Fruit fly (Drosophila melanogaster) whole organism, prepupa: Measurements from ENCODE around the gene Tengl1.

ENCODE experiments used
- Blimp-1 ChIP-seq: fragments of 200-800 bp; sonication (Bioruptor generic); optimal IDR thresholded peaks from 3 replicates; lab custom pipeline; 2017; ENCODE audit warnings: missing biosample characterization, missing genetic modification characterization, mild to moderate bottlenecking, moderate library complexity, missing genetic modification reagents
- CG10631 ChIP-seq: fragments of 200-800 bp; sonication (Bioruptor generic); optimal IDR thresholded peaks from 2 replicates; lab custom pipeline; 2016; ENCODE audit warnings: missing biosample characterization, missing genetic modification characterization
- CG10669 ChIP-seq: fragments of 200-800 bp; sonication (Bioruptor generic); optimal IDR thresholded peaks from 3 replicates; lab custom pipeline; 2018; ENCODE audit warnings: missing biosample characterization, mild to moderate bottlenecking, missing genetic modification characterization, moderate library complexity
- CG11294 ChIP-seq: fragments of 200-800 bp; sonication (Bioruptor generic); IDR thresholded peaks from 2 replicates; pipeline ENCODE4 v1.3.6; 2022; ENCODE audit warnings: missing biosample characterization, missing genetic modification characterization
- CG11762 ChIP-seq: fragments of 200-800 bp; sonication (Bioruptor generic); optimal IDR thresholded peaks from 3 replicates; lab custom pipeline; 2016; ENCODE audit warnings: missing biosample characterization, missing genetic modification characterization; ENCODE audit not compliant: insufficient read depth
- CG15336 ChIP-seq: fragments of 200-800 bp; sonication (Bioruptor generic); IDR thresholded peaks from 2 replicates; pipeline ENCODE4 v1.3.6; 2022; ENCODE audit warnings: missing biosample characterization, missing genetic modification characterization
- CG1621 ChIP-seq: fragments of 200-800 bp; sonication (Bioruptor generic); optimal IDR thresholded peaks from 3 replicates; lab custom pipeline; 2018; ENCODE audit warnings: missing biosample characterization, mild to moderate bottlenecking, missing genetic modification characterization
- CG3032 ChIP-seq: fragments of 200-800 bp; optimal IDR thresholded peaks from 2 replicates; lab custom pipeline; 2019; ENCODE audit warnings: missing biosample characterization, mild to moderate bottlenecking, missing genetic modification characterization, moderate library complexity
- CG31627 ChIP-seq: fragments of 200-800 bp; sonication (Bioruptor generic); optimal IDR thresholded peaks from 3 replicates; lab custom pipeline; 2016; ENCODE audit warnings: missing biosample characterization, missing genetic modification characterization
- CG32006 ChIP-seq: fragments of 200-800 bp; sonication (Bioruptor generic); optimal IDR thresholded peaks from 3 replicates; lab custom pipeline; 2017; ENCODE audit warnings: missing biosample characterization, mild to moderate bottlenecking, missing genetic modification characterization
- CG34406 ChIP-seq: fragments of 200-800 bp; sonication (Bioruptor generic); optimal IDR thresholded peaks from 3 replicates; lab custom pipeline; 2016; ENCODE audit warnings: missing biosample characterization, missing genetic modification characterization
- CG4318 ChIP-seq: fragments of 200-800 bp; sonication (Bioruptor generic); optimal IDR thresholded peaks from 3 replicates; lab custom pipeline; 2017; ENCODE audit warnings: missing biosample characterization, mild to moderate bottlenecking, missing genetic modification characterization
- CG6792 ChIP-seq: fragments of 200-800 bp; sonication (Bioruptor generic); optimal IDR thresholded peaks from 3 replicates; lab custom pipeline; 2016; ENCODE audit warnings: missing biosample characterization, missing genetic modification characterization
- CG6808 ChIP-seq: fragments of 200-800 bp; sonication (Bioruptor generic); optimal IDR thresholded peaks from 3 replicates; lab custom pipeline; 2017; ENCODE audit warnings: missing biosample characterization, missing genetic modification characterization, mild to moderate bottlenecking, moderate library complexity, missing genetic modification reagents
- CG6854 ChIP-seq: fragments of 200-800 bp; sonication (Bioruptor generic); optimal IDR thresholded peaks from 2 replicates; lab custom pipeline; 2017; ENCODE audit warnings: missing biosample characterization, mild to moderate bottlenecking, missing genetic modification characterization
- CG8119 ChIP-seq: fragments of 200-800 bp; sonication (Bioruptor generic); IDR thresholded peaks from 3 replicates; pipeline ENCODE4 v1.3.6; 2022; ENCODE audit warnings: missing biosample characterization, missing genetic modification characterization
- CG8632 ChIP-seq: fragments of 200-800 bp; sonication (Bioruptor generic); optimal IDR thresholded peaks from 3 replicates; lab custom pipeline; 2016; ENCODE audit warnings: missing biosample characterization, missing genetic modification characterization
- Eip75B ChIP-seq: fragments of 200-800 bp; sonication (Bioruptor generic); optimal IDR thresholded peaks from 3 replicates; lab custom pipeline; 2016; ENCODE audit warnings: missing biosample characterization, missing genetic modification characterization
- Hr39 ChIP-seq: fragments of 200-800 bp; sonication (Bioruptor generic); optimal IDR thresholded peaks from 2 replicates; lab custom pipeline; 2016; ENCODE audit warnings: missing biosample characterization, missing genetic modification characterization
- Hr4 ChIP-seq: fragments of 200-800 bp; sonication (Bioruptor generic); optimal IDR thresholded peaks from 3 replicates; lab custom pipeline; 2016; ENCODE audit warnings: missing biosample characterization, missing genetic modification characterization
- Lpt ChIP-seq: fragments of 200-800 bp; sonication (Bioruptor generic); optimal IDR thresholded peaks from 3 replicates; lab custom pipeline; 2016; ENCODE audit warnings: missing biosample characterization, missing genetic modification characterization
- Smox ChIP-seq: fragments of 200-800 bp; sonication (Bioruptor generic); optimal IDR thresholded peaks from 3 replicates; lab custom pipeline; 2016; ENCODE audit warnings: missing biosample characterization, missing genetic modification characterization
- Sox102F ChIP-seq: fragments of 200-800 bp; sonication (Bioruptor generic); optimal IDR thresholded peaks from 2 replicates; lab custom pipeline; 2016; ENCODE audit warnings: missing biosample characterization, mild to moderate bottlenecking, missing genetic modification characterization
- Sox14 ChIP-seq: fragments of 200-800 bp; sonication (Bioruptor generic); optimal IDR thresholded peaks from 3 replicates; lab custom pipeline; 2016; ENCODE audit warnings: missing biosample characterization, missing genetic modification characterization
- Sox15 ChIP-seq: fragments of 200-800 bp; sonication (Bioruptor generic); optimal IDR thresholded peaks from 3 replicates; lab custom pipeline; 2016; ENCODE audit warnings: missing biosample characterization, missing genetic modification characterization
- achi ChIP-seq: fragments of 200-800 bp; sonication (Bioruptor generic); optimal IDR thresholded peaks from 3 replicates; lab custom pipeline; 2016; ENCODE audit warnings: missing biosample characterization, missing genetic modification characterization
- cyc ChIP-seq: fragments of 200-800 bp; sonication (Bioruptor generic); optimal IDR thresholded peaks from 3 replicates; lab custom pipeline; 2016; ENCODE audit warnings: missing biosample characterization, missing genetic modification characterization
- dac ChIP-seq: fragments of 200-800 bp; sonication (Bioruptor generic); optimal IDR thresholded peaks from 2 replicates; lab custom pipeline; 2017; ENCODE audit warnings: missing biosample characterization, mild to moderate bottlenecking, missing genetic modification characterization
- dsx ChIP-seq: fragments of 200-800 bp; optimal IDR thresholded peaks from 3 replicates; lab custom pipeline; 2019; ENCODE audit warnings: missing biosample characterization, mild to moderate bottlenecking, missing genetic modification characterization, moderate library complexity; ENCODE audit not compliant: poor library complexity, severe bottlenecking
- eg ChIP-seq: fragments of 200-800 bp; sonication (Bioruptor generic); IDR thresholded peaks from 3 replicates; pipeline ENCODE4 v1.3.6; 2022; ENCODE audit warnings: missing biosample characterization, missing genetic modification characterization
- esn ChIP-seq: fragments of 200-800 bp; sonication (Bioruptor generic); optimal IDR thresholded peaks from 2 replicates; lab custom pipeline; 2016; ENCODE audit warnings: missing biosample characterization, mild to moderate bottlenecking, missing genetic modification characterization, moderate library complexity
- fkh ChIP-seq: fragments of 200-800 bp; sonication (Bioruptor generic); optimal IDR thresholded peaks from 3 replicates; lab custom pipeline; 2017; ENCODE audit warnings: missing biosample characterization, mild to moderate bottlenecking, missing genetic modification characterization, moderate library complexity
- pdm3 ChIP-seq: fragments of 200-800 bp; sonication (Bioruptor generic); optimal IDR thresholded peaks from 3 replicates; lab custom pipeline; 2016; ENCODE audit warnings: missing biosample characterization, missing genetic modification characterization
- salr ChIP-seq, 2 experiments: fragments of 200-800 bp; sonication (Bioruptor generic); optimal IDR thresholded peaks; 3 replicates each; lab custom pipeline; 2016 to 2018; ENCODE audit warnings: missing biosample characterization in 2 of 2, missing genetic modification characterization in 2 of 2, mild to moderate bottlenecking in 1 of 2
- spab ChIP-seq: fragments of 200-800 bp; sonication (Bioruptor generic); optimal IDR thresholded peaks from 2 replicates; lab custom pipeline; 2017; ENCODE audit warnings: missing biosample characterization, mild to moderate bottlenecking, missing genetic modification characterization, missing genetic modification reagents
- ss ChIP-seq, 2 experiments: fragments of 200-800 bp; sonication (Bioruptor generic); optimal IDR thresholded peaks; 2 replicates in 1 of 2; 3 replicates in 1 of 2; lab custom pipeline; 2017 to 2018; ENCODE audit warnings: mild to moderate bottlenecking in 2 of 2, missing biosample characterization in 2 of 2, missing genetic modification characterization in 2 of 2, moderate library complexity in 1 of 2
- svp ChIP-seq: fragments of 200-800 bp; sonication (Bioruptor generic); peaks from one replicate; lab custom pipeline; 2016; ENCODE audit warnings: missing biosample characterization, missing genetic modification characterization
- topi ChIP-seq: fragments of 200-800 bp; sonication (Bioruptor generic); optimal IDR thresholded peaks from 3 replicates; lab custom pipeline; 2016; ENCODE audit warnings: missing biosample characterization, missing genetic modification characterization

Gene Tengl1

DNA sequence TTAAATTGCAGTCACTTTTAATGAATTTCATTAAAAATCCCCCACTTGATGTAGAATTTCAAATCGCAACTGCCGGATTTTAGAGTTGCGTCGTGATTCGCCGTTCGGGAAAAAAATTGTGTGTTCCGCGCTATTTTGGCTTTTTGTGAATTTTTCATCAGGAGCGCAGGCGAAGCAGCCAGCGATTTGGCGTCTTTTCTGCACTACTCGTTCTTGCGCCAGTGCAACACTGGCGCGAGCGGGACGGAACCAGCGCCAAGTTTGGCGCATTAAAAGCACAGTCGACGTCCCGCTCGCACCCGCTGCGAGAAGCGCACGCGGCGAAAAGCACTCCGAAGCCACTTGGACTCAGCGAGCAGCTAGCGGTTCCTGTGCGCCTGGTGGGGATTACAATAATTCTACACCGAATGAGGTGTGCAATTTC is 47.0 kb downstream of the Tengl1 start (continued):
- TF ChIP-seq CG10631 (GFP tag; lab: Kevin White, UChicago) (no peak), Smox (peak; percentile 40), CG3032 (tag; lab: Kevin White, UChicago) (peak; percentile 50), CG6792 (GFP tag; lab: Kevin White, UChicago) (peak; percentile 12), CG10669 (GFP tag; lab: Kevin White, UChicago) (peak; percentile 2), ss (GFP tag; optimal IDR thresholded peaks at IDR 0.05; lab: Kevin White, UChicago) (peak; percentile 38 to 39), Eip75B (peak; percentile 63), CG6808 (GFP tag; lab: Kevin White, UChicago) (peak; percentile 50), CG34406 (GFP tag; lab: Kevin White, UChicago) (peak; percentile 26), dac (GFP tag; lab: Kevin White, UChicago) (no peak), CG32006 (GFP tag; lab: Kevin White, UChicago) (peak; percentile 56), achi (GFP tag; lab: Kevin White, UChicago) (peak; percentile 12), spab (GFP tag; lab: Kevin White, UChicago) (peak; percentile 25), Hr39 (no peak), fkh (GFP tag; lab: Kevin White, UChicago) (peak; percentile 53), topi (GFP tag; lab: Kevin White, UChicago) (peak; percentile 59), Lpt (GFP tag; lab: Kevin White, UChicago) (peak; percentile 72), CG11294 (no peak), CG1621 (tag; lab: Kevin White, UChicago) (peak; percentile 100), Sox15 (GFP tag; lab: Kevin White, UChicago) (no peak), CG6854 (GFP tag; lab: Kevin White, UChicago) (peak; percentile 77), salr (GFP tag; optimal IDR thresholded peaks at IDR 0.05; lab: Kevin White, UChicago) (peak in 1 of 2 experiments; percentile 9), dsx (GFP tag; lab: Kevin White, UChicago) (peak; percentile 58), esn (GFP tag; lab: Kevin White, UChicago) (peak; percentile 25), Sox14 (GFP tag; lab: Kevin White, UChicago) (peak; percentile 79), CG8119 (no peak), Sox102F (GFP tag; lab: Kevin White, UChicago) (peak; percentile 45), CG31627 (GFP tag; lab: Kevin White, UChicago) (no peak), CG8632 (GFP tag; lab: Kevin White, UChicago) (no peak), CG4318 (no peak), pdm3 (GFP tag; lab: Kevin White, UChicago) (peak; percentile 26)

DNA sequence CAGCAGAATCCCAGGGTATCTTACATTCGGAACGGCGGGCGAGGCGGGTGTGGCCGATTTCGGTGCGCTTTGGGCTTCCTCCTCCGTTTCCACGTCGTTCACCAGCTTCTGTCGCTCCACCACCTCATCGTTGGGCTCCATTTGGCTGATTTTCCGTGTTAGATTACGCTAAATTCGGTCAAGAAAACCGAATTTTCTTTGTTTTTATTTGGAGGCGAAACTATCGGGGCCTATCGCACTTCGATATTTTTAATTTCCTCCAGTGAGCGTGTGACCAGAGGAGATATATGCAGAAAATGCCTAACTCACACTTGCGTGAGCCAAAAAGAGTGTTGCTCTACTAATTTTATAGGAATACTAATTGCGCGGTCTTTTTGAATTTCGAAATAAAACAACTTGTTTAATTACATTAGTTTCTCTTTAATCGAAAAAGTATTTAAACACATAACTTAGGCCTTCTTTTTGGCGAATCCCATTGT is 48.2 kb downstream of the Tengl1 start, which contains the start of gene CG10874:
Gene CG10874, minus strand, starts transcription at position 264 of the 479 bp plus-strand sequence.
- TF ChIP-seq CG11762 (GFP tag; lab: Kevin White, UChicago) (no peak), dac (GFP tag; lab: Kevin White, UChicago) (no peak), CG15336 (GFP tag; lab: Robert Waterston, UW) (no peak), cyc (no peak), eg (no peak), svp (GFP tag; lab: Kevin White, UChicago) (no peak), CG6808 (GFP tag; lab: Kevin White, UChicago) (no peak), Hr4 (no peak), Blimp-1 (GFP tag; lab: Kevin White, UChicago) (no peak), CG31627 (GFP tag; lab: Kevin White, UChicago) (no peak), salr (GFP tag; optimal IDR thresholded peaks at IDR 0.05; lab: Kevin White, UChicago) (no peak), CG6854 (GFP tag; lab: Kevin White, UChicago) (no peak), CG10631 (GFP tag; lab: Kevin White, UChicago) (no peak), CG1621 (tag; lab: Kevin White, UChicago) (peak; percentile 1), Smox (no peak), Sox14 (GFP tag; lab: Kevin White, UChicago) (peak; percentile 75)
